Worm (Caenorhabditis elegans) whole organism, young adult: ENCODE data around the gene M02E1.3.

ENCODE experiments used
- C17E4.6 ChIP-seq: fragments of 200-800 bp; sonication (Bioruptor generic); IDR thresholded peaks from 2 replicates; pipeline ENCODE4 v1.3.6; 2022; ENCODE audit warnings: missing genetic modification reagents, missing genetic modification characterization, missing compliant biosample characterization
- D2030.7 ChIP-seq: fragments of 200-800 bp; sonication (Bioruptor generic); IDR thresholded peaks from 2 replicates; pipeline ENCODE4 v1.3.6; 2022; ENCODE audit warnings: missing genetic modification reagents, missing genetic modification characterization, missing compliant biosample characterization
- F10E7.11 ChIP-seq: sonication (generic microtip); optimal IDR thresholded peaks from 2 replicates; lab custom pipeline; 2017; ENCODE audit warnings: mild to moderate bottlenecking, missing genetic modification characterization, moderate library complexity, missing compliant biosample characterization
- F49E8.2 ChIP-seq: sonication (generic microtip); optimal IDR thresholded peaks from 3 replicates; lab custom pipeline; 2017; ENCODE audit warnings: missing genetic modification characterization, mild to moderate bottlenecking, missing compliant biosample characterization, antibody characterized with exemption, moderate library complexity; ENCODE audit not compliant: insufficient read depth
- F52B5.7 ChIP-seq: sonication (generic microtip); optimal IDR thresholded peaks from 2 replicates; lab custom pipeline; 2016; ENCODE audit warnings: mild to moderate bottlenecking, missing genetic modification characterization, missing compliant biosample characterization
- Y79H2A.3 ChIP-seq: fragments of 200-800 bp; sonication (Bioruptor generic); conservative IDR thresholded peaks from 2 replicates; pipeline ENCODE4 v1.3.6; 2022; ENCODE audit warnings: missing genetic modification reagents, missing genetic modification characterization, missing compliant biosample characterization
- attf-5 ChIP-seq: fragments of 200-800 bp; sonication (Bioruptor generic); optimal IDR thresholded peaks from 2 replicates; lab custom pipeline; 2018; ENCODE audit warnings: mild to moderate bottlenecking, missing genetic modification characterization, missing compliant biosample characterization
- bed-2 ChIP-seq: fragments of 200-800 bp; sonication (Bioruptor generic); IDR thresholded peaks from 2 replicates; pipeline ENCODE4 v1.3.6; 2022; ENCODE audit warnings: missing genetic modification reagents, missing genetic modification characterization, missing compliant biosample characterization
- ccch-3 ChIP-seq: fragments of 200-800 bp; sonication (Bioruptor generic); optimal IDR thresholded peaks from 2 replicates; lab custom pipeline; 2018; ENCODE audit warnings: mild to moderate bottlenecking, missing genetic modification characterization, missing compliant biosample characterization
- ceh-100 ChIP-seq: fragments of 200-800 bp; sonication (Bioruptor generic); IDR thresholded peaks from 2 replicates; pipeline ENCODE4 v1.3.6; 2022; ENCODE audit warnings: missing genetic modification reagents, missing genetic modification characterization, missing compliant biosample characterization
- ceh-40 ChIP-seq: fragments of 200-800 bp; sonication (Bioruptor generic); IDR thresholded peaks from 2 replicates; pipeline ENCODE4 v1.3.6; 2022; ENCODE audit warnings: missing genetic modification characterization, missing compliant biosample characterization
- dox-1 ChIP-seq: fragments of 200-800 bp; sonication (Bioruptor generic); IDR thresholded peaks from 2 replicates; pipeline ENCODE4 v1.3.6; 2022; ENCODE audit warnings: missing genetic modification reagents, missing genetic modification characterization, missing compliant biosample characterization
- dpff-1 ChIP-seq: sonication (generic microtip); optimal IDR thresholded peaks from 2 replicates; lab custom pipeline; 2017; ENCODE audit warnings: mild to moderate bottlenecking, missing genetic modification characterization, missing compliant biosample characterization
- egl-18 ChIP-seq: fragments of 200-800 bp; sonication (Bioruptor generic); IDR thresholded peaks from 2 replicates; pipeline ENCODE4 v1.3.6; 2022; ENCODE audit warnings: missing genetic modification reagents, missing genetic modification characterization, missing compliant biosample characterization
- fkh-3 ChIP-seq: sonication (generic microtip); optimal IDR thresholded peaks from 2 replicates; lab custom pipeline; 2016; ENCODE audit warnings: mild to moderate bottlenecking, missing genetic modification characterization, missing compliant biosample characterization
- hrde-1 ChIP-seq: sonication (generic microtip); optimal IDR thresholded peaks from 2 replicates; lab custom pipeline; 2016; ENCODE audit warnings: missing genetic modification characterization, mild to moderate bottlenecking, missing compliant biosample characterization, moderate library complexity, missing genotype, missing genetic modification reagents, borderline replicate concordance
- let-526 ChIP-seq: fragments of 200-800 bp; sonication (Bioruptor generic); IDR thresholded peaks from 2 replicates; pipeline ENCODE4 v1.3.6; 2022; ENCODE audit warnings: missing genetic modification reagents, missing genetic modification characterization, missing compliant biosample characterization
- lin-54 ChIP-seq: fragments of 200-800 bp; sonication (Bioruptor generic); optimal IDR thresholded peaks from 2 replicates; lab custom pipeline; 2018; ENCODE audit warnings: mild to moderate bottlenecking, missing genetic modification characterization, missing compliant biosample characterization
- lsy-27 ChIP-seq: sonication (generic microtip); optimal IDR thresholded peaks from 2 replicates; lab custom pipeline; 2017; ENCODE audit warnings: missing genetic modification characterization, mild to moderate bottlenecking, missing compliant biosample characterization, antibody characterized with exemption, missing genotype, borderline replicate concordance; ENCODE audit not compliant: insufficient read depth
- madf-8 ChIP-seq: fragments of 200-800 bp; sonication (Bioruptor generic); conservative IDR thresholded peaks from 2 replicates; pipeline ENCODE4 v1.3.6; 2022; ENCODE audit warnings: missing genetic modification reagents, missing genetic modification characterization, missing compliant biosample characterization
- mcd-1 ChIP-seq: fragments of 200-800 bp; sonication (Bioruptor generic); IDR thresholded peaks from 2 replicates; pipeline ENCODE4 v1.3.6; 2022; ENCODE audit warnings: missing genetic modification reagents, missing genetic modification characterization, missing compliant biosample characterization
- nfya-1 ChIP-seq: sonication (generic microtip); optimal IDR thresholded peaks from 2 replicates; lab custom pipeline; 2017; ENCODE audit warnings: antibody characterized with exemption, missing compliant biosample characterization, missing genetic modification characterization, borderline replicate concordance; ENCODE audit not compliant: insufficient read depth
- nfyb-1 ChIP-seq: fragments of 200-800 bp; sonication (Bioruptor generic); IDR thresholded peaks from 2 replicates; pipeline ENCODE4 v1.3.6; 2022; ENCODE audit warnings: missing genetic modification reagents, missing genetic modification characterization, missing compliant biosample characterization
- nhr-120 ChIP-seq: fragments of 200-800 bp; sonication (Bioruptor generic); IDR thresholded peaks from 2 replicates; pipeline ENCODE4 v1.3.6; 2022; ENCODE audit warnings: missing genetic modification characterization, missing compliant biosample characterization
- nhr-179 ChIP-seq: sonication (generic microtip); optimal IDR thresholded peaks from 2 replicates; lab custom pipeline; 2016; ENCODE audit warnings: mild to moderate bottlenecking, missing genetic modification characterization, missing compliant biosample characterization
- nhr-80 ChIP-seq: sonication (generic microtip); optimal IDR thresholded peaks from 2 replicates; lab custom pipeline; 2016; ENCODE audit warnings: missing genetic modification characterization, missing compliant biosample characterization
- rcor-1 ChIP-seq: fragments of 200-800 bp; sonication (Bioruptor generic); IDR thresholded peaks from 2 replicates; pipeline ENCODE4 v1.3.6; 2022; ENCODE audit warnings: missing genetic modification reagents, missing genetic modification characterization, missing compliant biosample characterization
- rec-8 ChIP-seq, 2 experiments: sonication (generic microtip); optimal IDR thresholded peaks; 2 replicates each; lab custom pipeline; 2016; ENCODE audit warnings: mild to moderate bottlenecking in 2 of 2, missing genetic modification characterization in 2 of 2, missing genetic modification reagents in 2 of 2, missing genotype in 2 of 2, missing biosample characterization in 1 of 2, missing compliant biosample characterization in 1 of 2, moderate library complexity in 1 of 2
- repo-1 ChIP-seq: sonication (generic microtip); optimal IDR thresholded peaks from 2 replicates; lab custom pipeline; 2017; ENCODE audit warnings: mild to moderate bottlenecking, missing genetic modification characterization, missing compliant biosample characterization
- sea-2 ChIP-seq: fragments of 200-800 bp; sonication (Bioruptor generic); IDR thresholded peaks from 2 replicates; pipeline ENCODE4 v1.3.6; 2022; ENCODE audit warnings: missing genetic modification characterization, missing compliant biosample characterization
- snpc-4 ChIP-seq, 5 experiments: fragments of 150-350 bp in 1 of 5; sonication (generic microtip) in 4 of 5; optimal IDR thresholded peaks; 2 replicates each; lab custom pipeline; 2014 to 2018; ENCODE audit warnings: missing genetic modification characterization in 5 of 5, missing biosample characterization in 3 of 5, antibody characterized with exemption in 2 of 5, mild to moderate bottlenecking in 2 of 5, missing compliant biosample characterization in 2 of 5, missing genotype in 2 of 5, moderate library complexity in 2 of 5, missing genetic modification reagents in 1 of 5
- sptf-2 ChIP-seq: fragments of 200-800 bp; sonication (Bioruptor generic); optimal IDR thresholded peaks from 2 replicates; lab custom pipeline; 2018; ENCODE audit warnings: mild to moderate bottlenecking, missing genetic modification characterization, missing compliant biosample characterization
- tbx-9 ChIP-seq: sonication (generic microtip); optimal IDR thresholded peaks from 2 replicates; lab custom pipeline; 2016; ENCODE audit warnings: borderline replicate concordance, missing genetic modification characterization, inconsistent platforms, missing compliant biosample characterization
- tlf-1 ChIP-seq: fragments of 200-800 bp; sonication (Bioruptor generic); optimal IDR thresholded peaks from 2 replicates; lab custom pipeline; 2018; ENCODE audit warnings: mild to moderate bottlenecking, missing genetic modification characterization, missing compliant biosample characterization
- xnd-1 ChIP-seq: sonication (generic microtip); optimal IDR thresholded peaks from 2 replicates; lab custom pipeline; 2016; ENCODE audit warnings: missing genotype, missing genetic modification reagents, missing genetic modification characterization, missing compliant biosample characterization
- ztf-18 ChIP-seq: sonication (generic microtip); optimal IDR thresholded peaks from 2 replicates; lab custom pipeline; 2016; ENCODE audit warnings: missing genotype, mild to moderate bottlenecking, missing genetic modification characterization, missing compliant biosample characterization
- ztf-22 ChIP-seq: fragments of 200-800 bp; sonication (Bioruptor generic); optimal IDR thresholded peaks from 2 replicates; lab custom pipeline; 2018; ENCODE audit warnings: mild to moderate bottlenecking, missing genetic modification characterization, moderate library complexity, missing compliant biosample characterization
- ztf-6 ChIP-seq: fragments of 200-800 bp; sonication (Bioruptor generic); IDR thresholded peaks from 2 replicates; pipeline ENCODE4 v1.3.6; 2022; ENCODE audit warnings: missing genetic modification reagents, missing genetic modification characterization, missing compliant biosample characterization

M02E1.3 gene

ce11 chrX:299090-299489 is 23.2 kb upstream of the M02E1.3 start:
- peak; percentile 50 for TF ChIP-seq nhr-80 (tag; lab: Kevin White, UChicago)
- TF ChIP-seq nhr-120 (GFP tag; lab: Robert Waterston, UW) = no peak
- TF ChIP-seq sptf-2 (GFP tag; lab: Kevin White, UChicago) = no peak

DNA sequence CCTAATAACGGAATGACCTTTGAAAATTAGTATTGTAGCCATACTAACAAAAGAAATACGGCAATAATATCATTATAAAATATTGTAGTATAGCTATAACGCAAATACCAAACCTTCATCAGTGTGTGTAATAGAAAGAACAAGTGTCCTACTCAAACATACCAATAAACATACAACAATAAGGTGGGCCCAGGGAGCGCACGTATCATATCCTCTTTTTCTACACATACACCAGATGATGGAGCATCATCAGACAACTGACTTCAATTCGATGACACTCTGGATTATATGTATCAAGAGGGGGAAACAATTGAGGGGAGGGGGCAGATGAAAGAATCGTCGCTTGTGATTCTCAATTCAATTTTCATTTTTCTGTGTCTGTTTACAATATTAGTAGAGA is 22.1 kb upstream of the M02E1.3 start:
- TF ChIP-seq lsy-27 (no peak), egl-18 (no peak), lin-54 (GFP tag; lab: Kevin White, UChicago) (no peak), attf-5 (GFP tag; lab: Kevin White, UChicago) (no peak), ccch-3 (GFP tag; lab: Kevin White, UChicago) (no peak), ztf-22 (GFP tag; lab: Kevin White, UChicago) (no peak), bed-2 (GFP tag; lab: Robert Waterston, UW) (no peak), ztf-6 (GFP tag; lab: Robert Waterston, UW) (no peak), C17E4.6 (GFP tag; lab: Robert Waterston, UW) (no peak), Y79H2A.3 (GFP tag; lab: Robert Waterston, UW) (no peak), dox-1 (GFP tag; lab: Robert Waterston, UW) (no peak), fkh-3 (tag; lab: Kevin White, UChicago) (no peak), nfya-1 (no peak), rcor-1 (GFP tag; lab: Robert Waterston, UW) (no peak), nhr-80 (tag; lab: Kevin White, UChicago) (no peak), ceh-100 (GFP tag; lab: Robert Waterston, UW) (no peak)

DNA sequence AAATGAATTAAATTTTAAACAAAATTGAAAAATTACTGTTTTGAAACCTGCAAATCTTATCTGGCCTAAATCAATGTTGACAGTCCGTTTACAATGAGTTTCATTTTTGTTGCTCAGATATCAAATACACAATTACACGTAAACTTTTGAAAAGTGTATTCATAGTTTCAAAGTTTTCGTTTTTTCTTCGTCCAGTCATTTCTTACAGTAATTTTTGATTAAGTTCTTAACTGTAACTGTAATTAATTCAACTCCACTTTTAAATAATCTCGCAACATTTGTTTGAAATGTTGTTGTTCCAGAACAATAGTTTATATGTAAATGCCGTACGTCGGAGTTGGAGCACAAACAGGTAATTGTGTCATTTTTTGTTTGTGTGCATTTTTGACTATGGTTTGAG is 20.8 kb upstream of the M02E1.3 start, which contains the start of gene gcp-2.1:
gcp-2.1 (plus strand) TSS at position 301 of the 400 bp plus-strand sequence.
- TF ChIP-seq dpff-1 (no peak), tbx-9 (no peak), let-526 (no peak), repo-1 (tag; lab: Kevin White, UChicago) (no peak), ztf-18 (tag; lab: Kevin White, UChicago) (no peak), F49E8.2 (tag; lab: Kevin White, UChicago) (no peak), nfyb-1 (no peak), sptf-2 (GFP tag; lab: Kevin White, UChicago) (no peak), F52B5.7 (tag; lab: Kevin White, UChicago) (no peak), xnd-1 (no peak), rec-8 (tag; optimal IDR thresholded peaks at IDR 0.05; lab: Kevin White, UChicago) (no peak), ztf-22 (GFP tag; lab: Kevin White, UChicago) (no peak), mcd-1 (no peak), nfya-1 (no peak), ceh-100 (GFP tag; lab: Robert Waterston, UW) (no peak), sea-2 (GFP tag; lab: Robert Waterston, UW) (no peak), F10E7.11 (tag; lab: Kevin White, UChicago) (no peak), ceh-40 (GFP tag; lab: Robert Waterston, UW) (no peak), C17E4.6 (GFP tag; lab: Robert Waterston, UW) (no peak), D2030.7 (GFP tag; lab: Robert Waterston, UW) (no peak)

- TF ChIP-seq madf-8 (no peak), snpc-4 (GFP tag; optimal IDR thresholded peaks at IDR 0.05; lab: Kevin White, UChicago) (no peak), snpc-4 (tag; optimal IDR thresholded peaks at IDR 0.05; lab: Kevin White, UChicago) (no peak), hrde-1 (tag; lab: Kevin White, UChicago) (no peak), tlf-1 (GFP tag; lab: Kevin White, UChicago) (no peak), nfyb-1 (no peak), nhr-179 (no peak)
Observed at ce11 chrX:305057-305456, 17.3 kb upstream of the M02E1.3 start.
